Worm (Caenorhabditis elegans) whole organism, L3 larva: ENCODE results near the gene lfi-1.

Experiments
- ama-1 ChIP-seq: fragments of 150-350 bp; optimal IDR thresholded peaks from 2 replicates; lab custom pipeline; 2018
- elt-3 ChIP-seq, 3 experiments: fragments of 150-350 bp in 1 of 3; sonication (generic microtip) in 2 of 3; optimal IDR thresholded peaks; 2 replicates in 2 of 3; 4 replicates in 1 of 3; lab custom pipeline; 2014 to 2017; ENCODE audit warnings: missing biosample characterization in 3 of 3, missing genetic modification characterization in 3 of 3
- jun-1 ChIP-seq: fragments of 150-350 bp; optimal IDR thresholded peaks from 2 replicates; lab custom pipeline; 2014; ENCODE audit warnings: missing biosample characterization, missing genetic modification reagents, missing genetic modification characterization
- nhr-25 ChIP-seq: sonication (generic microtip); optimal IDR thresholded peaks from 2 replicates; lab custom pipeline; 2017; ENCODE audit warnings: missing biosample characterization, missing genetic modification characterization
- nhr-28 ChIP-seq: fragments of 150-350 bp; optimal IDR thresholded peaks from 2 replicates; lab custom pipeline; 2014; ENCODE audit warnings: missing biosample characterization, missing genetic modification characterization
- skn-1 ChIP-seq: fragments of 150-350 bp; optimal IDR thresholded peaks from 2 replicates; lab custom pipeline; 2014; ENCODE audit warnings: missing biosample characterization, missing genetic modification characterization
- ztf-11 ChIP-seq: fragments of 150-350 bp; optimal IDR thresholded peaks from 2 replicates; lab custom pipeline; 2014; ENCODE audit warnings: missing biosample characterization, missing genetic modification characterization

- TF ChIP-seq nhr-25 (tag; lab: Kevin White, UChicago) (no peak), jun-1 (tag; lab: Kevin White, UChicago) (no peak), ama-1 (lab: Kevin White, UChicago) (no peak), elt-3 (tag; optimal IDR thresholded peaks at IDR 0.05; lab: Kevin White, UChicago) (no peak), nhr-28 (tag; lab: Kevin White, UChicago) (no peak), skn-1 (tag; lab: Kevin White, UChicago) (no peak), ztf-11 (tag; lab: Kevin White, UChicago) (no peak)
These were observed 11.0 kb downstream of the lfi-1 start for ce11 chrX:4987617-4988016.
